Worm (Caenorhabditis elegans) whole organism, L1 larva: Measurements from ENCODE around the gene F11C7.6.

Source experiments
- aha-1 ChIP-seq: fragments of 150-350 bp; optimal IDR thresholded peaks from 2 replicates; lab custom pipeline; 2014; ENCODE audit warnings: missing biosample characterization, missing genetic modification characterization
- ceh-88 ChIP-seq: fragments of 200-800 bp; sonication (Bioruptor generic); IDR thresholded peaks from 2 replicates; pipeline ENCODE4 v1.3.6; 2022; ENCODE audit warnings: missing genetic modification characterization, missing compliant biosample characterization
- unc-86 ChIP-seq: sonication (generic microtip); optimal IDR thresholded peaks from 2 replicates; lab custom pipeline; 2016; ENCODE audit warnings: missing genetic modification characterization, missing compliant biosample characterization

DNA sequence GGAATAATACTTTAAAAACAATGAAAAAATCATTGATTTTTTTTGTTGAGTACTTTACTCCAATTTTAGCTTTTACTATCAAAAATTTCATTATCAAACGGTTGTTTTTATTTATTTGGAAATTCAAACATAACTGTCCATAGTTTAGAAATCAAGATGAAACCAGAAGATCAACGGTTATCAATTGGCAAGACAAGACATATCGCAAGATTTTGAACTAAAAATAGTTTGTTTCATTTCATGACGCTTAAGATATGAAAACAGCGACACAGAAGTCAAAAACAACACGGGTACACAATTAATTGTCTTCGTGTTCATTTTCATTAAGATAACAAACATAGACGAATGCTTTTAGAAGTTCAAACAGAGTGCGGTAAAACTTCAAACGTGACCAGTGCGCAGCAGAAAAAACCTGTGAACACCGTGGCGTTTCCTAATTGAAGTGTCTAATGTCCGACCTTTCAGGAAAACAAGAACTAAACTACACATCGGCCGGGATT is 16.2 kb downstream of the F11C7.6 start:
- TF ChIP-seq unc-86 (tag; lab: Kevin White, UChicago) (no peak), ceh-88 (GFP tag; lab: Robert Waterston, UW) (no peak), aha-1 (no peak)
